Worm (Caenorhabditis elegans): ENCODE results near the gene K07B1.7.

DNA sequence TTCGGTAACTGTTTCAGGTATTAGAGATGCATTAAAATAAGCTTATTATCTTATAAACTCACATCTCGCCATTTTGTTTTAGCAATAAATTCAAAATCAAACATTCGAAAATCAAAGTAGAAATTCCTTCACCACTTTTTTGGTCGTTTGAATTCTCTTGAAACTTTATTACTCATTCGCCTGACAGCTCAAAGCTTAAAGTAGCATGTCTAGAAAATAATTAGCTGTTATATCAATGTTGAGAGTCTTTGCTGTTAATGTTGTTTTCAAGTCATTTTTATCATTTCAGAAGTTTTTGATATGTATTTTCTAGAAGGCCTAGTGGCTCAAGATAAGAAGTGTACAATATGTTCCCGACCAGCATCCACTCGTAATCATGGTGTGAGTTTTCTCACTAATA, 43.7 kb downstream of the K07B1.7 start, which contains the start of gene nhr-39:
- TF ChIP-seq fkh-10 (GFP tag; optimal IDR thresholded peaks at IDR 0.05) (no peak), blmp-1 (tag; optimal IDR thresholded peaks at IDR 0.05) (no peak), nhr-12 (tag; optimal IDR thresholded peaks at IDR 0.05) (no peak)

Measured in whole organism, L1 larva.